Worm (Caenorhabditis elegans) whole organism, L4/young adult: ENCODE measurements around the gene fntb-1.

Experiments used
- dao-5 ChIP-seq: sonication (generic microtip); optimal IDR thresholded peaks from 2 replicates; lab custom pipeline; 2016; ENCODE audit warnings: missing genotype, missing genetic modification characterization, moderate library complexity, missing compliant biosample characterization
- him-1 ChIP-seq: sonication (generic microtip); optimal IDR thresholded peaks from 2 replicates; lab custom pipeline; 2016; ENCODE audit warnings: missing genotype, missing genetic modification reagents, missing genetic modification characterization, missing compliant biosample characterization

DNA sequence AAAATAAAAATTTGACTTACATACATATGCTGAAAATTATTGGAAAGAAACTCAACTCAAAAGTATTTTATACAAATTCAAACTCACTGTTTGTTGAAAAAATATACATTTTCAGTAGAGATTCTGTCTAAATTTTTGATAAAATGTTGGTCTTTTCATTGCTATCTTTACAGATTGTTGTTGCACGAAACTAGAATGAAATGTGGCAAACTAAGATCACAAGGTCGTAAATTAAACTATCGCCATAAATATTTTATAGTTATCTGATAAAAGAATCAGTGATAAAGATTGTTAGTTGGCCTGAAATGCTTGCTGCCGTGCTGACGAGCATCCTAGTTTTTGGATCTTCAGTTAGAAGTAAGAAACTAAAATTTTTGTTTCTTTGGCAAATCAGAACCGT is 31.5 kb downstream of the fntb-1 start, which contains the start of gene clec-55:
- no peak for TF ChIP-seq dao-5 (tag; lab: Kevin White, UChicago)
- no peak for TF ChIP-seq him-1 (tag; lab: Kevin White, UChicago)
